Worm (Caenorhabditis elegans) whole organism, L1 larva: Measurements from ENCODE around the gene nas-20.

Source experiments
- ces-1 ChIP-seq: fragments of 150-350 bp; optimal IDR thresholded peaks from 2 replicates; lab custom pipeline; 2014; ENCODE audit warnings: missing biosample characterization, missing genetic modification reagents, missing genetic modification characterization
- elt-3 ChIP-seq, 6 experiments: fragments of 150-350 bp in 1 of 6; sonication (generic microtip); optimal IDR thresholded peaks; 2 replicates each; lab custom pipeline; 2017 to 2018; ENCODE audit warnings: missing biosample characterization in 6 of 6, missing genetic modification characterization in 6 of 6, inconsistent platforms in 1 of 6

DNA sequence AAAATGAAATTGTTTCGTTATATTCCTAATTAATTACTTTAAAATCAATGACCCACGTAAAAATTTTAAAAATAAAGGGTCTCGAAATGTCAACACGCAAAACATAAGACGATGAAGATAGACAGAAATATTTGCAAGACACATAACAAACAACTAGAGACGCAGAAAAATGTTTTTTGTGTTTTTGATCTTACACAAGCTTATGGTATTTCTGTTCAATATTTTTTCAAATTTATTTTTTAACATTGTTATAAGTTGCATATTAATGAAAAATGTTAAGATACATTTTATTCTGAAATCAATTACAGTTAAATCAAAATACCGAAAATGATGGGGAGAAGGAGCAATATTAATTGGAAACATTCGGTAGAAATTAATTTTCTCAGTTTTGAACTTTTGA, 41.3 kb upstream of the nas-20 start, which contains the start of gene C55A6.3:
- TF ChIP-seq ces-1 (GFP tag; lab: Kevin White, UChicago) (no peak), elt-3 (tag; optimal IDR thresholded peaks at IDR 0.05; lab: Kevin White, UChicago) (no peak)
